Fruit fly (Drosophila melanogaster) whole organism, embryonic: ENCODE measurements around the gene CG9316.

Source experiments
- Abd-B ChIP-seq: fragments of 200-800 bp; sonication (Bioruptor generic); optimal IDR thresholded peaks from 2 replicates; lab custom pipeline; 2018; ENCODE audit warnings: missing biosample characterization, mild to moderate bottlenecking, missing genetic modification characterization, moderate library complexity
- Awh ChIP-seq: fragments of 200-800 bp; sonication (Bioruptor generic); IDR thresholded peaks from 2 replicates; pipeline ENCODE4, ENCODE4 v1.3.6; 2022; ENCODE audit warnings: missing biosample characterization, missing genetic modification characterization
- CG10147 ChIP-seq: fragments of 200-800 bp; sonication (Bioruptor generic); optimal IDR thresholded peaks from 2 replicates; lab custom pipeline; 2019; ENCODE audit warnings: missing biosample characterization, mild to moderate bottlenecking, missing genetic modification characterization, moderate library complexity
- CG10654 ChIP-seq: fragments of 200-800 bp; sonication (Bioruptor generic); optimal IDR thresholded peaks from 2 replicates; lab custom pipeline; 2016; ENCODE audit warnings: missing biosample characterization, missing genetic modification characterization
- CG12769 ChIP-seq: fragments of 200-800 bp; sonication (Bioruptor generic); optimal IDR thresholded peaks from 2 replicates; lab custom pipeline; 2019; ENCODE audit warnings: missing biosample characterization, mild to moderate bottlenecking, missing genetic modification characterization, moderate library complexity
- CG12942 ChIP-seq: fragments of 200-800 bp; sonication (Bioruptor generic); optimal IDR thresholded peaks from 3 replicates; lab custom pipeline; 2016; ENCODE audit warnings: missing biosample characterization, missing genetic modification characterization
- CG1603 ChIP-seq: fragments of 200-800 bp; sonication (Bioruptor generic); optimal IDR thresholded peaks from 2 replicates; lab custom pipeline; 2019; ENCODE audit warnings: missing biosample characterization, mild to moderate bottlenecking, missing genetic modification characterization, moderate library complexity
- CG17359 ChIP-seq: fragments of 200-800 bp; sonication (Bioruptor generic); optimal IDR thresholded peaks from 3 replicates; lab custom pipeline; 2018; ENCODE audit warnings: missing biosample characterization, mild to moderate bottlenecking, missing genetic modification characterization, moderate library complexity
- CG17612 ChIP-seq: fragments of 200-800 bp; sonication (Bioruptor generic); IDR thresholded peaks from 2 replicates; pipeline ENCODE4 v1.3.6; 2022; ENCODE audit warnings: missing biosample characterization, missing genetic modification characterization
- CG3995 ChIP-seq: fragments of 200-800 bp; sonication (Bioruptor generic); optimal IDR thresholded peaks from 3 replicates; lab custom pipeline; 2016; ENCODE audit warnings: missing biosample characterization, missing genetic modification characterization
- CG4282 ChIP-seq: fragments of 200-800 bp; sonication (Bioruptor generic); optimal IDR thresholded peaks from 2 replicates; lab custom pipeline; 2016; ENCODE audit warnings: missing biosample characterization, missing genetic modification characterization
- CG4328 ChIP-seq: fragments of 200-800 bp; sonication (Bioruptor generic); optimal IDR thresholded peaks from 3 replicates; lab custom pipeline; 2017; ENCODE audit warnings: missing biosample characterization, missing genetic modification reagents, missing genetic modification characterization
- CG5180 ChIP-seq: fragments of 200-800 bp; sonication (Bioruptor generic); optimal IDR thresholded peaks from 3 replicates; lab custom pipeline; 2017; ENCODE audit warnings: missing biosample characterization, missing genetic modification characterization, mild to moderate bottlenecking, moderate library complexity, missing genetic modification reagents
- CG5245 ChIP-seq: fragments of 200-800 bp; sonication (Bioruptor generic); optimal IDR thresholded peaks from 3 replicates; lab custom pipeline; 2016; ENCODE audit warnings: missing biosample characterization, missing genetic modification characterization
- CG8924 ChIP-seq: fragments of 200-800 bp; optimal IDR thresholded peaks from 3 replicates; lab custom pipeline; 2019; ENCODE audit warnings: missing biosample characterization, mild to moderate bottlenecking, missing genetic modification characterization, moderate library complexity
- CG9609 ChIP-seq: fragments of 200-800 bp; sonication (Bioruptor generic); optimal IDR thresholded peaks from 3 replicates; lab custom pipeline; 2016; ENCODE audit warnings: missing biosample characterization, missing genetic modification characterization
- Dad ChIP-seq: fragments of 200-800 bp; sonication (Bioruptor generic); optimal IDR thresholded peaks from 3 replicates; lab custom pipeline; 2016; ENCODE audit warnings: missing biosample characterization, missing genetic modification characterization
- Dbx ChIP-seq: fragments of 200-800 bp; sonication (Bioruptor generic); IDR thresholded peaks from 3 replicates; pipeline ENCODE4 v1.3.6; 2022; ENCODE audit warnings: missing biosample characterization, missing genetic modification characterization
- Dref ChIP-seq: fragments of 200-800 bp; sonication (Bioruptor generic); IDR thresholded peaks from 2 replicates; pipeline ENCODE4 v1.3.6; 2022; ENCODE audit warnings: missing biosample characterization, missing genetic modification characterization
- Elba2 ChIP-seq: fragments of 200-800 bp; sonication (Bioruptor generic); optimal IDR thresholded peaks from 3 replicates; lab custom pipeline; 2016; ENCODE audit warnings: missing biosample characterization, missing genetic modification characterization
- Ets97D ChIP-seq: fragments of 200-800 bp; sonication (Bioruptor generic); optimal IDR thresholded peaks from 3 replicates; lab custom pipeline; 2016; ENCODE audit warnings: missing biosample characterization, missing genetic modification characterization
- HHEX ChIP-seq: fragments of 200-800 bp; sonication (Bioruptor generic); optimal IDR thresholded peaks from 3 replicates; lab custom pipeline; 2017; ENCODE audit warnings: missing biosample characterization, mild to moderate bottlenecking, missing genetic modification characterization, missing genetic modification reagents
- HLH3B ChIP-seq: fragments of 200-800 bp; sonication (Bioruptor generic); IDR thresholded peaks from 2 replicates; pipeline ENCODE4 v1.3.6; 2022; ENCODE audit warnings: missing biosample characterization, missing genetic modification characterization
- HLH4C ChIP-seq: fragments of 200-800 bp; sonication (Bioruptor generic); IDR thresholded peaks from 3 replicates; pipeline ENCODE4 v1.3.6; 2022; ENCODE audit warnings: missing biosample characterization, missing genetic modification characterization; ENCODE audit not compliant: partially characterized antibody
- Hmr ChIP-seq: fragments of 200-800 bp; sonication (Bioruptor generic); optimal IDR thresholded peaks from 3 replicates; lab custom pipeline; 2017; ENCODE audit warnings: mild to moderate bottlenecking, missing biosample characterization, missing genetic modification reagents, missing genetic modification characterization
- Hr78 ChIP-seq, 2 experiments: fragments of 200-800 bp in 1 of 2; fragments of >200 bp in 1 of 2; sonication (Bioruptor generic) in 1 of 2; optimal IDR thresholded peaks; 2 replicates each; lab custom pipeline; 2017 to 2019; ENCODE audit warnings: missing biosample characterization in 2 of 2, missing genetic modification characterization in 2 of 2, mild to moderate bottlenecking in 1 of 2, moderate library complexity in 1 of 2
- Lim3 ChIP-seq: fragments of 200-800 bp; sonication (Bioruptor generic); IDR thresholded peaks from 2 replicates; pipeline ENCODE4 v1.3.6; 2022; ENCODE audit warnings: missing biosample characterization, missing genetic modification characterization
- Nf-YC ChIP-seq: fragments of 200-800 bp; optimal IDR thresholded peaks from 3 replicates; lab custom pipeline; 2019; ENCODE audit warnings: missing biosample characterization, mild to moderate bottlenecking, missing genetic modification characterization, moderate library complexity
- NfI ChIP-seq: fragments of 200-800 bp; sonication (Bioruptor generic); optimal IDR thresholded peaks from 3 replicates; lab custom pipeline; 2018; ENCODE audit warnings: missing biosample characterization, mild to moderate bottlenecking, missing genetic modification characterization, moderate library complexity
- Sox100B ChIP-seq: fragments of 200-800 bp; sonication (Bioruptor generic); optimal IDR thresholded peaks from 3 replicates; lab custom pipeline; 2018; ENCODE audit warnings: missing biosample characterization, mild to moderate bottlenecking, missing genetic modification characterization
- al ChIP-seq: fragments of 200-800 bp; sonication (Bioruptor generic); IDR thresholded peaks from 2 replicates; pipeline ENCODE4 v1.3.6; 2022; ENCODE audit warnings: missing biosample characterization, missing genetic modification characterization
- bsh ChIP-seq, 2 experiments: fragments of 200-800 bp; sonication (Bioruptor generic); optimal IDR thresholded peaks; 2 replicates each; lab custom pipeline; 2017 to 2018; ENCODE audit warnings: mild to moderate bottlenecking in 2 of 2, missing biosample characterization in 2 of 2, missing genetic modification characterization in 2 of 2, moderate library complexity in 1 of 2
- btn ChIP-seq: fragments of 200-800 bp; sonication (Bioruptor generic); optimal IDR thresholded peaks from 2 replicates; lab custom pipeline; 2016; ENCODE audit warnings: missing biosample characterization, missing genetic modification characterization
- cad ChIP-seq: fragments of >200 bp; optimal IDR thresholded peaks from 2 replicates; lab custom pipeline; 2017; ENCODE audit warnings: missing biosample characterization, missing genetic modification characterization
- cato ChIP-seq: fragments of 200-800 bp; sonication (Bioruptor generic); optimal IDR thresholded peaks from 2 replicates; lab custom pipeline; 2016; ENCODE audit warnings: missing biosample characterization, missing genetic modification characterization, borderline replicate concordance
- chm ChIP-seq: fragments of 200-800 bp; sonication (Bioruptor generic); IDR thresholded peaks from 2 replicates; pipeline ENCODE4 v1.3.6; 2022; ENCODE audit warnings: missing biosample characterization, missing genetic modification characterization
- danr ChIP-seq: fragments of 200-800 bp; sonication (Bioruptor generic); IDR thresholded peaks from 2 replicates; pipeline ENCODE4 v1.3.6; 2022; ENCODE audit warnings: missing biosample characterization, missing genetic modification characterization
- dm ChIP-seq: fragments of 200-800 bp; sonication (Bioruptor generic); optimal IDR thresholded peaks from 3 replicates; lab custom pipeline; 2016; ENCODE audit warnings: missing biosample characterization, missing genetic modification characterization
- dmrt11E ChIP-seq: fragments of 200-800 bp; sonication (Bioruptor generic); optimal IDR thresholded peaks from 3 replicates; lab custom pipeline; 2018; ENCODE audit warnings: missing biosample characterization, mild to moderate bottlenecking, missing genetic modification characterization, moderate library complexity
- ewg ChIP-seq: fragments of 200-800 bp; sonication (Bioruptor generic); optimal IDR thresholded peaks from 3 replicates; lab custom pipeline; 2017; ENCODE audit warnings: mild to moderate bottlenecking, missing biosample characterization, missing genetic modification reagents, missing genetic modification characterization
- jumu ChIP-seq: fragments of 200-800 bp; sonication (Bioruptor generic); optimal IDR thresholded peaks from 3 replicates; lab custom pipeline; 2016; ENCODE audit warnings: missing biosample characterization, missing genetic modification characterization
- lmd ChIP-seq: fragments of 200-800 bp; sonication (Bioruptor generic); IDR thresholded peaks from 2 replicates; pipeline ENCODE4 v1.3.6; 2022; ENCODE audit warnings: missing biosample characterization, missing genetic modification characterization
- maf-S ChIP-seq: fragments of 200-800 bp; sonication (Bioruptor generic); optimal IDR thresholded peaks from 2 replicates; lab custom pipeline; 2016; ENCODE audit warnings: missing biosample characterization, missing genetic modification characterization
- peb ChIP-seq: fragments of 200-800 bp; sonication (Bioruptor generic); IDR thresholded peaks from 2 replicates; pipeline ENCODE4 v1.3.6; 2022; ENCODE audit warnings: missing biosample characterization, missing genetic modification characterization
- phol ChIP-seq: fragments of 200-800 bp; sonication (Bioruptor generic); optimal IDR thresholded peaks from 3 replicates; lab custom pipeline; 2018; ENCODE audit warnings: missing biosample characterization, mild to moderate bottlenecking, missing genetic modification characterization, moderate library complexity
- pzg ChIP-seq: fragments of 200-800 bp; sonication (Bioruptor generic); optimal IDR thresholded peaks from 3 replicates; lab custom pipeline; 2018; ENCODE audit warnings: missing biosample characterization, mild to moderate bottlenecking, missing genetic modification characterization, moderate library complexity
- ro ChIP-seq: fragments of 200-800 bp; sonication (Bioruptor generic); IDR thresholded peaks from 2 replicates; pipeline ENCODE4 v1.3.6; 2022; ENCODE audit warnings: missing biosample characterization, missing genetic modification characterization
- row ChIP-seq: fragments of 200-800 bp; sonication (Bioruptor generic); IDR thresholded peaks from 3 replicates; pipeline ENCODE4 v1.3.6; 2022; ENCODE audit warnings: missing biosample characterization, missing genetic modification characterization
- sob ChIP-seq: fragments of 200-800 bp; sonication (Bioruptor generic); IDR thresholded peaks from 2 replicates; pipeline ENCODE4 v1.3.6; 2022; ENCODE audit warnings: missing biosample characterization, missing genetic modification characterization
- ssp ChIP-seq: fragments of 200-800 bp; sonication (Bioruptor generic); IDR thresholded peaks from 2 replicates; pipeline ENCODE4 v1.3.6; 2022; ENCODE audit warnings: missing biosample characterization, missing genetic modification characterization
- tio ChIP-seq: fragments of 200-800 bp; sonication (Bioruptor generic); optimal IDR thresholded peaks from 2 replicates; lab custom pipeline; 2017; ENCODE audit warnings: missing biosample characterization, missing genetic modification characterization, inconsistent platforms

CG9316 gene

DNA sequence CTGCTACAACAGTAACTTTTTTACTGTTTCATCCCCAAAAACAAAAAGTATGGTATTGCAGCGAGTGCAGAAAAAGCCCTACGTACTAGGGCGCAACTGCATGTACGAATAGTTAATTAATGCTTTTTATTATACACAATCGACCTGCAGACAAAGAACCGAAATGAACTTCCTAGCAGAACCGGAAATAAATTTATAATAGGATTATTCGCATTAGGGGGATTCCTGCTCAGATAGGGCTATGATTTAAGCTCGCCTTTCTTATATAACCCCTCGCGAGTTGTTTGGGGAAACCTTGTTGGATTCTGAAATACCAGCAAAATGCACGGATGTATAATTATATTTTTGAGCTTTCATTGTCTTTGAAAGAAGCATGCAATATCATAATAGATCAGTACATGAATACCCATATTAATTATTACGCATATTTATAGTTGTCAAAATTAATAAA is 44.7 kb downstream of the CG9316 start, which contains the start of gene Cen (continued):
- TF ChIP-seq row (GFP tag; lab: Robert Waterston, UW): peak; percentile 66; the same call in 2 of the 3 replicates
- TF ChIP-seq CG10147 (GFP tag; lab: Kevin White, UChicago): no peak
- no peak for TF ChIP-seq Awh (GFP tag; lab: Robert Waterston, UW)
- TF ChIP-seq Lim3: no peak
- TF ChIP-seq HHEX (GFP tag; lab: Kevin White, UChicago): no peak
- no peak for TF ChIP-seq Sox100B
- no peak for TF ChIP-seq CG12942 (GFP tag; lab: Kevin White, UChicago)
- no peak for TF ChIP-seq Dref (GFP tag; lab: Robert Waterston, UW)
- TF ChIP-seq lmd (GFP tag; lab: Robert Waterston, UW): peak; percentile 54; the same call in 1 of the 2 replicates
- TF ChIP-seq CG10654 (GFP tag; lab: Kevin White, UChicago): no peak
- TF ChIP-seq NfI (GFP tag; lab: Kevin White, UChicago): peak; percentile 49
- TF ChIP-seq jumu (GFP tag; lab: Kevin White, UChicago): no peak
- TF ChIP-seq CG8924 (tag; lab: Kevin White, UChicago): no peak
- TF ChIP-seq CG9609 (GFP tag; lab: Kevin White, UChicago): peak; percentile 0
- TF ChIP-seq maf-S (GFP tag; lab: Kevin White, UChicago): peak; percentile 4
- TF ChIP-seq dm (GFP tag; lab: Kevin White, UChicago): no peak
- no peak for TF ChIP-seq Hr78 (GFP tag; optimal IDR thresholded peaks at IDR 0.05; lab: Kevin White, UChicago)
- TF ChIP-seq ro: no peak
- no peak for TF ChIP-seq CG17359 (tag; lab: Kevin White, UChicago)
- no peak for TF ChIP-seq Dbx (GFP tag; lab: Robert Waterston, UW)
- TF ChIP-seq HLH4C (GFP tag; lab: Robert Waterston, UW): no peak
- no peak for TF ChIP-seq CG12769 (tag; lab: Kevin White, UChicago)
- TF ChIP-seq CG4328 (GFP tag; lab: Kevin White, UChicago): no peak
- TF ChIP-seq CG5180: no peak
- TF ChIP-seq al (GFP tag; lab: Robert Waterston, UW): no peak
- TF ChIP-seq Ets97D (GFP tag; lab: Kevin White, UChicago): peak; percentile 58
- peak; percentile 46 for TF ChIP-seq tio (GFP tag; lab: Kevin White, UChicago)
- TF ChIP-seq ewg (GFP tag; lab: Kevin White, UChicago): no peak
- TF ChIP-seq CG4282 (GFP tag; lab: Kevin White, UChicago): no peak
- no peak for TF ChIP-seq Nf-YC (tag; lab: Kevin White, UChicago)
- peak; percentile 11; the same call in 1 of the 2 replicates for TF ChIP-seq sob (GFP tag; lab: Robert Waterston, UW)
- TF ChIP-seq pzg (GFP tag; lab: Kevin White, UChicago): peak; percentile 18
- TF ChIP-seq CG1603 (tag; lab: Kevin White, UChicago): peak; percentile 75
- no peak for TF ChIP-seq cad (GFP tag; lab: Kevin White, UChicago)
- no peak for TF ChIP-seq Abd-B
- TF ChIP-seq danr: no peak
- no peak for TF ChIP-seq CG17612 (GFP tag; lab: Robert Waterston, UW)
- TF ChIP-seq dmrt11E (tag; lab: Kevin White, UChicago): peak; percentile 40
- no peak for TF ChIP-seq btn (GFP tag; lab: Kevin White, UChicago)
- TF ChIP-seq ssp (GFP tag; lab: Robert Waterston, UW): peak; percentile 36; the same call in 1 of the 2 replicates
- TF ChIP-seq HLH3B (GFP tag; lab: Robert Waterston, UW): no peak
- TF ChIP-seq CG5245: no peak
- TF ChIP-seq Elba2: no peak
- TF ChIP-seq peb: no peak
- peak in 1 of 2 experiments; percentile 10 for TF ChIP-seq bsh (GFP tag; optimal IDR thresholded peaks at IDR 0.05; lab: Kevin White, UChicago)
- peak; percentile 13 for TF ChIP-seq cato (GFP tag; lab: Kevin White, UChicago)
- TF ChIP-seq chm (GFP tag; lab: Robert Waterston, UW): no peak
- no peak for TF ChIP-seq Dad (GFP tag; lab: Kevin White, UChicago)
- peak; percentile 20 for TF ChIP-seq phol
- peak; percentile 43 for TF ChIP-seq Hmr (GFP tag; lab: Kevin White, UChicago)
- TF ChIP-seq CG3995 (GFP tag; lab: Kevin White, UChicago): peak; percentile 67
